Worm (Caenorhabditis elegans): ENCODE measurements around the gene Y44A6D.1.
A peak's percentile ranks its signal among the peaks of the same experiment; 100 is the strongest.

Gene Y44A6D.1

DNA sequence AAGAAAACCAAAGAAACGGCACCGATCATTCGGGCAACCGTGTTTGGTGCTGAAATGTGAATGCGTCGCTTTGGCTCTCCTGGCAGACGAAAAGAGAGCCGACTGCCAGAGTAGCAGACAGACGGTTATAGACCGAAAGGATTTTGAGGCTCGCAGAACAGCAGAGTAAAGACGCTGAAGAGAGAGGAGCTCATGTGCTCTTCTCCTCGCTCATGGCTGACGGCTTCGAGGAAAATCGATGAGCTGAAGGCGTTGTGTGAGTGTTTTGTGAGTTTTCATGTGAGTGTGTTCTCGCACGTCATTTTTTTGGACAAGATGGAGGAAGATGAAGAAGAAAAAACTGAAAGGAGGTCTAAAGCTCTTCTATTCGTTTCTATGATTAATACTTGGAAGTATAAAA is 39.0 kb upstream of the Y44A6D.1 start, which contains the start of gene sbt-1 (continued):
- TF ChIP-seq lin-29 (GFP tag; IDR thresholded peaks at IDR 0.05) (no peak), daf-8 (GFP tag; IDR thresholded peaks at IDR 0.05) (no peak), lir-3 (tag; optimal IDR thresholded peaks at IDR 0.05) (no peak), Y5F2A.4 (GFP tag; optimal IDR thresholded peaks at IDR 0.05) (no peak), hlh-30 (tag; optimal IDR thresholded peaks at IDR 0.05; ENCODE audit: insufficient read depth) (peak; percentile 83), nhr-111 (GFP tag; optimal IDR thresholded peaks at IDR 0.05) (no peak), ceh-82 (tag; optimal IDR thresholded peaks at IDR 0.05) (no peak), lsy-2 (tag; optimal IDR thresholded peaks at IDR 0.05) (peak; percentile 45 to 74), pqm-1 (tag; optimal IDR thresholded peaks at IDR 0.05) (no peak), nhr-6 (tag; optimal IDR thresholded peaks at IDR 0.05) (no peak), mes-2 (tag; optimal IDR thresholded peaks at IDR 0.05; ENCODE audit: poor library complexity, severe bottlenecking) (peak; percentile 39), hif-1 (tag; optimal IDR thresholded peaks at IDR 0.05) (peak in 1 of 2 experiments; percentile 56), tag-97 (GFP tag; IDR thresholded peaks at IDR 0.05) (no peak), ZK546.5 (tag; optimal IDR thresholded peaks at IDR 0.05) (no peak), Y48G9A.11 (GFP tag; IDR thresholded peaks at IDR 0.05) (no peak), tra-1 (GFP tag; IDR thresholded peaks at IDR 0.05) (0 out of 2 replicates have a peak, but pooled peaks have one; percentile 24), hlh-11 (tag; optimal IDR thresholded peaks at IDR 0.05) (peak; percentile 14), spr-3 (GFP tag; optimal IDR thresholded peaks at IDR 0.05) (no peak), nhr-11 (tag; optimal IDR thresholded peaks at IDR 0.05) (peak; percentile 45), aha-1 (tag) (peak; percentile 96), set-16 (GFP tag; IDR thresholded peaks at IDR 0.05) (peak; percentile 55), Y105C5A.15 (GFP tag; IDR thresholded peaks at IDR 0.05) (no peak), F37D6.2 (tag; optimal IDR thresholded peaks at IDR 0.05) (peak; percentile 49), vab-7 (GFP tag; IDR thresholded peaks at IDR 0.05) (peak; percentile 29; the same call in 1 of the 2 replicates), gei-8 (GFP tag; optimal IDR thresholded peaks at IDR 0.05) (no peak), ceh-28 (tag; optimal IDR thresholded peaks at IDR 0.05) (peak; percentile 30), duxl-1 (tag; optimal IDR thresholded peaks at IDR 0.05; ENCODE audit: poor library complexity) (no peak), mxl-3 (GFP tag; optimal IDR thresholded peaks at IDR 0.05) (no peak), unc-130 (GFP tag; optimal IDR thresholded peaks at IDR 0.05) (no peak), madf-5 (GFP tag; IDR thresholded peaks at IDR 0.05) (no peak)

DNA sequence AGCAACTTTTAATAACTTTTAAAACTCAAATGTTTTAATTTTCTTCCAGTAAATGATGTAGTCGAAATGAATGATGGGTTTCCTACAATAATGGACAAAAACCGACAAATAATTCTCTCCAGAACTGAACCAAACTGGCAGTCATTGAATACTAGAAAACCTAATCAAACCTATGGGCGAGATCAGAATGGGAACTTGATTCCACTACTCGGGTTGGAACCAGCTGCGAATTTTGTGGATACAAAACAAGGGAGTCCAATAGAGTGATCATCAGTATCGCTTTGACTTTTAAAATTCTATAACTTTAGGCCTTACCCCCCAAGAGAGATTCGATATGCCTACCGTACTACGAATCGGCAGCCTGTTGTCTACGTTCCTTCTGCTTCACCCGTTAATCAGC is 36.8 kb upstream of the Y44A6D.1 start:
- TF ChIP-seq aha-1 (tag) (peak; percentile 73), zip-11 (GFP tag; IDR thresholded peaks at IDR 0.05) (no peak), unc-62 (GFP tag; optimal IDR thresholded peaks at IDR 0.05 in 1 of 2) (peak in 1 of 2 experiments; percentile 81), unc-62 (tag; optimal IDR thresholded peaks at IDR 0.05) (no peak)

DNA sequence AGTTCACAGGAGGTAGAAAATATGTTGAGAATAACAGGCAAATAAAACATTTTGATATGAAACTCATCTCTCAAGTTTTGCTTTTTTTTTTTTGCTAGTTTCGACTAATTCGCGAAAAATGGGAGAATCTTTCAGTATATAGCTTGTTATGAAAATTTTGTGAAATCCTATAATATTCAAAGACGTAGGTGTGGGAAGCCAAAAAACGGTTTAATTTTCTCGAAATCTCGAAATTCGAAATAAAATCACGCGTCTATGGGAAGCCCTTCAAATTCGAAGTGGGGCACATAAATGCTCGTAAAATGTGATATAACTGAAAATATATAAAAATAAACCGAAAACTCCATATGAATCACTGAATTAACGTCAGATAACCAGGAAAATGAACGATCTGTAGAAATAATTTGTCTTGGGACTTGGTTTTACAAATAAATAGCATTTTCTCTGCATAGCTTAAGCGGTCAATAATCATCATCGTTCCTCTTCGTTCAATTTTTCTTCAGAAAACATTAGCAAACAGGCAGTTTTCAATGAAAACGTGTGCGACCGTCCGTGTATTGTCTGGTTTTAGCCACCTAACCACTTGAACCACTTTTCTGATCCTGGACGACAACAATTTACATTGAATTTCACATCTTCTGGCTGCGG is 35.3 kb upstream of the Y44A6D.1 start, which contains the start of the genes gcy-22 and grl-14:
Gene gcy-22 (minus strand): TSS at position 101 of the 648 bp plus-strand sequence.
Gene grl-14 (plus strand): TSS at position 598 of the 648 bp plus-strand sequence.
- TF ChIP-seq arid-1 (GFP tag; conservative IDR thresholded peaks at IDR 0.05) (no peak), F44E2.7 (GFP tag; IDR thresholded peaks at IDR 0.05) (no peak), daf-16 (GFP tag; optimal IDR thresholded peaks at IDR 0.05) (no peak), daf-16 (tag; optimal IDR thresholded peaks at IDR 0.05) (no peak), nhr-11 (tag; optimal IDR thresholded peaks at IDR 0.05) (no peak), pqm-1 (tag; optimal IDR thresholded peaks at IDR 0.05) (no peak), dmd-8 (GFP tag; IDR thresholded peaks at IDR 0.05) (no peak), tra-1 (GFP tag; IDR thresholded peaks at IDR 0.05) (no peak), nhr-237 (tag; optimal IDR thresholded peaks at IDR 0.05) (no peak)
